Worm (Caenorhabditis elegans) whole organism, L1 larva: ENCODE measurements around the gene ugt-8.

Experiments
- blmp-1 ChIP-seq: fragments of 150-350 bp; optimal IDR thresholded peaks from 2 replicates; lab custom pipeline; 2014; ENCODE audit warnings: missing biosample characterization, missing genetic modification characterization
- egl-27 ChIP-seq, 2 experiments: fragments of 150-350 bp in 1 of 2; sonication (generic microtip); optimal IDR thresholded peaks; 3 replicates each; lab custom pipeline; 2017 to 2018; ENCODE audit warnings: missing biosample characterization in 2 of 2, missing genetic modification characterization in 2 of 2, missing genetic modification reagents in 2 of 2
- elt-3 ChIP-seq, 6 experiments: fragments of 150-350 bp in 1 of 6; sonication (generic microtip); optimal IDR thresholded peaks; 2 replicates each; lab custom pipeline; 2017 to 2018; ENCODE audit warnings: missing biosample characterization in 6 of 6, missing genetic modification characterization in 6 of 6, inconsistent platforms in 1 of 6
- fos-1 ChIP-seq: fragments of 150-350 bp; optimal IDR thresholded peaks from 2 replicates; lab custom pipeline; 2014; ENCODE audit warnings: missing biosample characterization, missing genetic modification characterization
- jun-1 ChIP-seq: fragments of 150-350 bp; optimal IDR thresholded peaks from 2 replicates; lab custom pipeline; 2014; ENCODE audit warnings: missing biosample characterization, missing genetic modification reagents, missing genetic modification characterization
- mdl-1 ChIP-seq, 2 experiments: fragments of 150-350 bp; optimal IDR thresholded peaks; 2 replicates each; lab custom pipeline; 2014 to 2017; ENCODE audit warnings: missing biosample characterization in 2 of 2, missing genetic modification characterization in 2 of 2, inconsistent platforms in 1 of 2
- nhr-77 ChIP-seq: fragments of 150-350 bp; optimal IDR thresholded peaks from 2 replicates; lab custom pipeline; 2014; ENCODE audit warnings: missing biosample characterization, missing genetic modification characterization
- zag-1 ChIP-seq: fragments of 150-350 bp; optimal IDR thresholded peaks from 2 replicates; lab custom pipeline; 2014; ENCODE audit warnings: missing biosample characterization, missing genetic modification characterization

- no peak for TF ChIP-seq egl-27 (tag; optimal IDR thresholded peaks at IDR 0.05; lab: Kevin White, UChicago)
- TF ChIP-seq nhr-77 (tag; lab: Kevin White, UChicago), result no peak
- no peak for TF ChIP-seq mdl-1 (tag; optimal IDR thresholded peaks at IDR 0.05; lab: Kevin White, UChicago)
- no peak for TF ChIP-seq zag-1 (tag; lab: Kevin White, UChicago)
- no peak for TF ChIP-seq elt-3 (tag; optimal IDR thresholded peaks at IDR 0.05; lab: Kevin White, UChicago)
- no peak for TF ChIP-seq jun-1 (tag; lab: Kevin White, UChicago)
- TF ChIP-seq fos-1 (tag; lab: Kevin White, UChicago), result no peak
- TF ChIP-seq blmp-1 (tag; lab: Kevin White, UChicago), result no peak
Measured at ce11 chrV:4929842-4930241, 26.1 kb downstream of the ugt-8 start, which contains the start of gene str-205.
